Fruit fly (Drosophila melanogaster) whole organism, prepupa: ENCODE measurements around the gene CG17666.

Source experiments
- Blimp-1 ChIP-seq: fragments of 200-800 bp; sonication (Bioruptor generic); optimal IDR thresholded peaks from 3 replicates; lab custom pipeline; 2017; ENCODE audit warnings: missing biosample characterization, missing genetic modification characterization, mild to moderate bottlenecking, moderate library complexity, missing genetic modification reagents
- CG10631 ChIP-seq: fragments of 200-800 bp; sonication (Bioruptor generic); optimal IDR thresholded peaks from 2 replicates; lab custom pipeline; 2016; ENCODE audit warnings: missing biosample characterization, missing genetic modification characterization
- CG10669 ChIP-seq: fragments of 200-800 bp; sonication (Bioruptor generic); optimal IDR thresholded peaks from 3 replicates; lab custom pipeline; 2018; ENCODE audit warnings: missing biosample characterization, mild to moderate bottlenecking, missing genetic modification characterization, moderate library complexity
- CG11762 ChIP-seq: fragments of 200-800 bp; sonication (Bioruptor generic); optimal IDR thresholded peaks from 3 replicates; lab custom pipeline; 2016; ENCODE audit warnings: missing biosample characterization, missing genetic modification characterization; ENCODE audit not compliant: insufficient read depth
- CG11902 ChIP-seq: fragments of 200-800 bp; sonication (Bioruptor generic); optimal IDR thresholded peaks from 3 replicates; lab custom pipeline; 2016; ENCODE audit warnings: missing biosample characterization, missing genetic modification characterization
- CG15336 ChIP-seq: fragments of 200-800 bp; sonication (Bioruptor generic); IDR thresholded peaks from 2 replicates; pipeline ENCODE4 v1.3.6; 2022; ENCODE audit warnings: missing biosample characterization, missing genetic modification characterization
- CG16779 ChIP-seq: fragments of 200-800 bp; sonication (Bioruptor generic); optimal IDR thresholded peaks from 3 replicates; lab custom pipeline; 2017; ENCODE audit warnings: missing biosample characterization, mild to moderate bottlenecking, missing genetic modification characterization
- CG31627 ChIP-seq: fragments of 200-800 bp; sonication (Bioruptor generic); optimal IDR thresholded peaks from 3 replicates; lab custom pipeline; 2016; ENCODE audit warnings: missing biosample characterization, missing genetic modification characterization
- CG34406 ChIP-seq: fragments of 200-800 bp; sonication (Bioruptor generic); optimal IDR thresholded peaks from 3 replicates; lab custom pipeline; 2016; ENCODE audit warnings: missing biosample characterization, missing genetic modification characterization
- CG3919 ChIP-seq: fragments of 200-800 bp; sonication (Bioruptor generic); optimal IDR thresholded peaks from 3 replicates; lab custom pipeline; 2016; ENCODE audit warnings: missing biosample characterization, missing genetic modification characterization
- CG4318 ChIP-seq: fragments of 200-800 bp; sonication (Bioruptor generic); optimal IDR thresholded peaks from 3 replicates; lab custom pipeline; 2017; ENCODE audit warnings: missing biosample characterization, mild to moderate bottlenecking, missing genetic modification characterization
- CG6163 ChIP-seq: fragments of 200-800 bp; sonication (Bioruptor generic); IDR thresholded peaks from 3 replicates; pipeline ENCODE4 v1.3.6; 2022; ENCODE audit warnings: missing biosample characterization, missing genetic modification characterization
- CG6792 ChIP-seq: fragments of 200-800 bp; sonication (Bioruptor generic); optimal IDR thresholded peaks from 3 replicates; lab custom pipeline; 2016; ENCODE audit warnings: missing biosample characterization, missing genetic modification characterization
- CG6854 ChIP-seq: fragments of 200-800 bp; sonication (Bioruptor generic); optimal IDR thresholded peaks from 2 replicates; lab custom pipeline; 2017; ENCODE audit warnings: missing biosample characterization, mild to moderate bottlenecking, missing genetic modification characterization
- CG8119 ChIP-seq: fragments of 200-800 bp; sonication (Bioruptor generic); IDR thresholded peaks from 3 replicates; pipeline ENCODE4 v1.3.6; 2022; ENCODE audit warnings: missing biosample characterization, missing genetic modification characterization
- CG8632 ChIP-seq: fragments of 200-800 bp; sonication (Bioruptor generic); optimal IDR thresholded peaks from 3 replicates; lab custom pipeline; 2016; ENCODE audit warnings: missing biosample characterization, missing genetic modification characterization
- Eip78C ChIP-seq: fragments of 200-800 bp; sonication (Bioruptor generic); peaks from one replicate; lab custom pipeline; 2016; ENCODE audit warnings: missing biosample characterization, missing genetic modification characterization
- Eip93F ChIP-seq: fragments of 200-800 bp; sonication (Bioruptor generic); optimal IDR thresholded peaks from 2 replicates; lab custom pipeline; 2016; ENCODE audit warnings: missing biosample characterization, mild to moderate bottlenecking, missing genetic modification characterization
- Ets21C ChIP-seq: fragments of 200-800 bp; sonication (Bioruptor generic); optimal IDR thresholded peaks from 3 replicates; lab custom pipeline; 2016; ENCODE audit warnings: missing biosample characterization, missing genetic modification characterization
- Ets96B ChIP-seq: fragments of 200-800 bp; optimal IDR thresholded peaks from 2 replicates; lab custom pipeline; 2019; ENCODE audit warnings: missing biosample characterization, mild to moderate bottlenecking, missing genetic modification characterization, moderate library complexity
- Gug ChIP-seq: fragments of 200-800 bp; sonication (Bioruptor generic); IDR thresholded peaks from 2 replicates; pipeline ENCODE4 v1.3.6; 2022; ENCODE audit warnings: missing biosample characterization, missing genetic modification characterization
- Hr38 ChIP-seq: sonication (Bioruptor generic); optimal IDR thresholded peaks from 2 replicates; lab custom pipeline; 2016; ENCODE audit warnings: missing biosample characterization, missing genetic modification characterization
- Hr39 ChIP-seq: fragments of 200-800 bp; sonication (Bioruptor generic); optimal IDR thresholded peaks from 2 replicates; lab custom pipeline; 2016; ENCODE audit warnings: missing biosample characterization, missing genetic modification characterization
- Hr4 ChIP-seq: fragments of 200-800 bp; sonication (Bioruptor generic); optimal IDR thresholded peaks from 3 replicates; lab custom pipeline; 2016; ENCODE audit warnings: missing biosample characterization, missing genetic modification characterization
- OdsH ChIP-seq: fragments of 200-800 bp; sonication (Bioruptor generic); optimal IDR thresholded peaks from 3 replicates; lab custom pipeline; 2016; ENCODE audit warnings: missing biosample characterization, missing genetic modification characterization
- Sox14 ChIP-seq: fragments of 200-800 bp; sonication (Bioruptor generic); optimal IDR thresholded peaks from 3 replicates; lab custom pipeline; 2016; ENCODE audit warnings: missing biosample characterization, missing genetic modification characterization
- achi ChIP-seq: fragments of 200-800 bp; sonication (Bioruptor generic); optimal IDR thresholded peaks from 3 replicates; lab custom pipeline; 2016; ENCODE audit warnings: missing biosample characterization, missing genetic modification characterization
- acj6 ChIP-seq: fragments of 200-800 bp; sonication (Bioruptor generic); optimal IDR thresholded peaks from 3 replicates; lab custom pipeline; 2016; ENCODE audit warnings: missing biosample characterization, missing genetic modification characterization
- cyc ChIP-seq: fragments of 200-800 bp; sonication (Bioruptor generic); optimal IDR thresholded peaks from 3 replicates; lab custom pipeline; 2016; ENCODE audit warnings: missing biosample characterization, missing genetic modification characterization
- eg ChIP-seq: fragments of 200-800 bp; sonication (Bioruptor generic); IDR thresholded peaks from 3 replicates; pipeline ENCODE4 v1.3.6; 2022; ENCODE audit warnings: missing biosample characterization, missing genetic modification characterization
- fd59A ChIP-seq: fragments of 200-800 bp; sonication (Bioruptor generic); optimal IDR thresholded peaks from 2 replicates; lab custom pipeline; 2017; ENCODE audit warnings: missing biosample characterization, mild to moderate bottlenecking, missing genetic modification characterization, missing genetic modification reagents
- fd85E ChIP-seq: fragments of 200-800 bp; sonication (Bioruptor generic); optimal IDR thresholded peaks from 3 replicates; lab custom pipeline; 2016; ENCODE audit warnings: missing biosample characterization, missing genetic modification characterization
- fkh ChIP-seq: fragments of 200-800 bp; sonication (Bioruptor generic); optimal IDR thresholded peaks from 3 replicates; lab custom pipeline; 2017; ENCODE audit warnings: missing biosample characterization, mild to moderate bottlenecking, missing genetic modification characterization, moderate library complexity
- lz ChIP-seq: fragments of 200-800 bp; sonication (Bioruptor generic); optimal IDR thresholded peaks from 3 replicates; lab custom pipeline; 2016; ENCODE audit warnings: missing biosample characterization, missing genetic modification characterization
- pdm3 ChIP-seq: fragments of 200-800 bp; sonication (Bioruptor generic); optimal IDR thresholded peaks from 3 replicates; lab custom pipeline; 2016; ENCODE audit warnings: missing biosample characterization, missing genetic modification characterization
- spab ChIP-seq: fragments of 200-800 bp; sonication (Bioruptor generic); optimal IDR thresholded peaks from 2 replicates; lab custom pipeline; 2017; ENCODE audit warnings: missing biosample characterization, mild to moderate bottlenecking, missing genetic modification characterization, missing genetic modification reagents
- svp ChIP-seq: fragments of 200-800 bp; sonication (Bioruptor generic); peaks from one replicate; lab custom pipeline; 2016; ENCODE audit warnings: missing biosample characterization, missing genetic modification characterization
- vri ChIP-seq: fragments of 200-800 bp; sonication (Bioruptor generic); optimal IDR thresholded peaks from 3 replicates; lab custom pipeline; 2016; ENCODE audit warnings: missing biosample characterization, mild to moderate bottlenecking, missing genetic modification characterization

The CG17666 gene

DNA sequence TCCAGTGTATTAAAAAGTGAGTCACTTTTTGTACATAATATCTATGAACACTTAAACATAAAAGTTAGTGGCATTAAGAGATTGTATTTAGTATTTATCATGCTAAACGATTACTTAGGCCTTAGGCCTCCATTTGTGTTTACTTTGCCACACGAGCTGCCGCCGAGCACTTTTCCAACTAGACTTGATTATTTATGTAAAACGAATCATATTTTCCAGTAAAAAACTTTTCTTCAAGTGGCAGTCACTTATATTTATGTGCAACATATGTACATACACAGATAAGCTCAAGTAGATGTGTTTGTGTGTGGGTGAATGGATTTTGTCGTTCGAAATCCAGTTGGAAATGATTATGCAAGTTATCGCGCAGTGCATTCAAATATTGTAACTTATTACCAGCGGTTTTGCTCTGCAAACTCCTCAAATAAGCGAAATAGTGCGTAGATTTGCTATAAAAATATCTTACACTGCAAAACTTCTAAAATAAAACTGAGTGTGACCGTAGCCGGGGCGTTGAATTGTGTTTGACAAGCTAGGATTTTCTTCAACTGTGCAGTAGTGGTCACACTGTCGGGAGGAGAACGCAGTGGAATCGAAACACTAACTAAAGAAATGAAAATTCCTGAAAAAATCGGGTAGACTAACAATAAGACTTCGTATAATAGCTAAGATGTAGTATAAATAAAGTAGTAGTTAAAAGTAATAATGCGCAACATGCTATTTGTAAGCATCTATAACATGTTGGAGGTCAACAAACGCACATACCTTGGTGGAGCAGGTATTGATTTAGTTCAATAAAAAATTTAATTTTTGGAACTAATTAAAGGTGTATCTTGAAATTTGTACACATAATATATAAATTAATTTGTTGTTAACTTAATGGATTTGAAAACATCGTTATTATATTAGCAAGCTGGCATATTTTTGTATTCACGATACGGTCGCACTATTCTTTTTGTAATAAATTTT is 31.3 kb upstream of the CG17666 start, which contains the start of the genes Klc and CG10984 (continued):
- TF ChIP-seq cyc (GFP tag; lab: Kevin White, UChicago) (peak; percentile 80), CG34406 (GFP tag; lab: Kevin White, UChicago) (no peak), CG11762 (GFP tag; lab: Kevin White, UChicago) (peak; percentile 80), pdm3 (GFP tag; lab: Kevin White, UChicago) (peak; percentile 93), OdsH (GFP tag; lab: Kevin White, UChicago) (peak; percentile 90), lz (peak; percentile 82), Sox14 (GFP tag; lab: Kevin White, UChicago) (peak; percentile 91), Hr4 (peak; percentile 96), Hr38 (GFP tag; lab: Kevin White, UChicago) (no peak), CG8632 (GFP tag; lab: Kevin White, UChicago) (peak; percentile 68), Gug (peak; percentile 83; the same call in 1 of the 2 replicates), CG6854 (GFP tag; lab: Kevin White, UChicago) (peak; percentile 8), Eip93F (GFP tag; lab: Kevin White, UChicago) (peak; percentile 39), CG6163 (GFP tag; lab: Robert Waterston, UW) (no peak), Ets96B (tag; lab: Kevin White, UChicago) (peak; percentile 85), CG10669 (GFP tag; lab: Kevin White, UChicago) (peak; percentile 89), fd85E (GFP tag; lab: Kevin White, UChicago) (peak; percentile 82), fd59A (GFP tag; lab: Kevin White, UChicago) (no peak), CG4318 (GFP tag; lab: Kevin White, UChicago) (no peak), Blimp-1 (GFP tag; lab: Kevin White, UChicago) (no peak), CG31627 (GFP tag; lab: Kevin White, UChicago) (peak; percentile 79), eg (GFP tag; lab: Robert Waterston, UW) (no peak), CG16779 (tag; lab: Kevin White, UChicago) (no peak), vri (GFP tag; lab: Kevin White, UChicago) (peak; percentile 78)

DNA sequence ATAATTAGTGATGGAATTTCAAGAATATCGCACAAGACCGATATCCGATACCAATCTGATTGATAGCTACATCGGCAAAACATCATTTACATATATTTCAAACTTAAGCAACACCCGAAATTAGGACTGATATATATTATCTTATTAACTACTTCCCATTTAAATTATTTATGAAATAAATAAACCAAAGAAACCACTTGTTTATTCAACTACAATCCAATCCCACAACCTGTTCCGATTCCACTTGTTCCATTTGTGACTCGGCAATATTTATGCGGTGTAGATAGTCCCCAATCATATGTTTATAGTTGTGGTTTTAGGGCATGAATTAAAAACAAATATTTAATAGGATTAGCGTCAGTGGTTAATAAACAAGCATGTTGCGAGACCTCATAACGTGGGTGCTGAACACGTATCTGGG is 26.3 kb upstream of the CG17666 start, which contains the start of the genes CG10973 and Vps13D:
TSS of gene CG10973 (minus strand) at position 6 of the 421 bp plus-strand sequence.
TSS of gene Vps13D (plus strand) at position 281 of the 421 bp plus-strand sequence.
- TF ChIP-seq eg (GFP tag; lab: Robert Waterston, UW) (no peak), CG10669 (GFP tag; lab: Kevin White, UChicago) (no peak), fkh (peak; percentile 99), CG15336 (no peak), Eip93F (GFP tag; lab: Kevin White, UChicago) (peak; percentile 17)

DNA sequence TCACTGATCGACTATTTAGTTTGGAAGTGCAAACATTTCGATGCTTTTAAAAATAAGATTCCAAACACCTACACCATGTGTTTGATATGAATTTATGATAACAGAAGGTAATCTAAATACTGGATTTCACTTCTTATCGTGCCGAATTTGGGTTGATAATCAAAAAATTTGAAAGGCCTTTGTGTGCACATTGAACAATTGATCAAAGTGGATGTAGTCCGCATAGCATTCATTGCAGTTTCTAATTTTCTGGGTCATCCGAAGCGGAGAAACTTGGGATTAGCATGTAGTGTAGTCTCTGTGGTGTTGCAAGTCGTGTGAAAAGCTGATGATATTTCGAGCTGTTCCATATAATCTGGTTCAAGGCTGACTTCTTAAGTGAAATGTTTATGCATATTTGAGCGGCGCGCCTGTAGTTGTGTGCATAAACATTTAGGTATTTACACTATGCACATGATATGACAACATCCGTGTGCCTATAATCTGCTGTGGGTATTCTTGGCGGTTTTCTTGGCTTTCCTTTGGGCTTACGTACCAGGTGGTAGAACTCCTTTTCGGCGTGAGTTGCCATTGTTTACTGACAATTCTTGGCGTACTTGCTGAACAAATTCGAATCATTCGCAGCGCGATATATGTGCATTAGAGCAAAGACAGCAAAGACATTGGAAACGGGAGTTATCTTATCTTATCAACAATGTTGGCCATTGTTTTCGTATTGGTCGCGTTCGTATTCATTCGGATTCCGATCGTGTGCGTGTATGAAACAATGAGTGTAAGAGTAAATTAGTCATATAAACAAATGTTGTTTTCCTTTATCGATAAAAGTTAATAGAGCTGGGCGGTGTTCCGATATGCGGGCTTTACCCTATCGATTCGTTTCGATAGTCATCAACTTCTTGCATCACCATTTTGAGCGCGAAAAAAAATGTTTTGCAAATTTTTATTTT is 8.1 kb upstream of the CG17666 start, which contains the start of gene Hip1:
TSS of gene Hip1 (minus strand) at position 834 of the 947 bp plus-strand sequence.
- no peak for TF ChIP-seq spab (GFP tag; lab: Kevin White, UChicago)
- no peak for TF ChIP-seq CG10631
- TF ChIP-seq Hr39 (GFP tag; lab: Kevin White, UChicago) = no peak
- TF ChIP-seq fkh = no peak

DNA sequence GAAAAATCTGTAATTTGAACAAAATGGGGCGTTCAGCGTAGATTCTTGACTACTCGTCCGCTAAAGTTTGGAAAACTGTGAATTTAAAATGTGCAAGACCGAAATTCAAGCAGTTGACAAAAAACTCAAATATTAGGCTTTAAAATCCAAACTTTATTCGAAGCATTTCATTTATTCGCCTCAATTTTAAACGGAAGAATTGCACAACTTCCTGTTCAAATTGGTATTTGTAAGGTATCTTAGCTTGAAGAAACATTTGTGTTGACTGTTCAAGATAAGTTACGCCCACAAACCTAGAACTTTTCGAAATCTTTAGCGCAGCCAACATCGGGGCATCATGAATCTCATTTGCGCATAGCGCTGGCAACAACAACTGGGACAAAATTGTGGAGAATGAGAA is 2.5 kb upstream of the CG17666 start, which contains the start of gene CG32106:
TSS of gene CG32106 (minus strand) at position 101 of the 400 bp plus-strand sequence.
- TF ChIP-seq fd59A (GFP tag; lab: Kevin White, UChicago) (no peak), acj6 (GFP tag; lab: Kevin White, UChicago) (no peak), Ets96B (tag; lab: Kevin White, UChicago) (no peak), Eip78C (no peak), Blimp-1 (GFP tag; lab: Kevin White, UChicago) (no peak), fkh (no peak), CG11902 (GFP tag; lab: Kevin White, UChicago) (no peak), CG6792 (GFP tag; lab: Kevin White, UChicago) (no peak), achi (no peak), CG3919 (GFP tag; lab: Kevin White, UChicago) (no peak), CG8119 (GFP tag; lab: Robert Waterston, UW) (no peak), Ets21C (GFP tag; lab: Kevin White, UChicago) (no peak), Hr39 (GFP tag; lab: Kevin White, UChicago) (no peak), svp (GFP tag; lab: Kevin White, UChicago) (no peak), vri (GFP tag; lab: Kevin White, UChicago) (no peak)
